Fruit fly (Drosophila melanogaster) Kc167 (cell line): Measurements from ENCODE around the gene CalpC.

Experiments used
- psq ChIP-seq: fragments of >200 bp; optimal IDR thresholded peaks from 2 replicates; lab custom pipeline; 2017; ENCODE audit warnings: missing external identifiers
- ttk ChIP-seq: sonication (Bioruptor generic); optimal IDR thresholded peaks from 2 replicates; lab custom pipeline; 2017; ENCODE audit warnings: missing external identifiers

DNA sequence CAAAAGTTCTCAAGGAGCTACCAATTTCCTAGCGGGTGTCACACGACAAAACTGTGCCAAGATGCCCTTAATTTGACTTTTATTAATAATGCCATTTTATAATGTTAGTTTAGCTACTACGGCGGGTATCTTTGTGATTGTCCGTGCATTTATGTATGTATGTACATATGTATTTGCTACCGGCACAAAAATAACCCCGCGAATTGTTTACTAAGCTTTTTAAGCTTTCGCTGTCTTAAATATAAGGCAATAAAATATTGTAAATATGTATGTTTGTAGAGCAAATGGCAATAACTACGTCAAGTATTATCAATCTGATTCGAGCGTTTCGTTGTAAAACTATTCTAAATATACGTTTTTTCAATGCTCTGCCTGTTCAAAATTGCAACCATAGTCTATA lies 16.6 kb upstream of the CalpC start:
- no peak for TF ChIP-seq psq
- TF ChIP-seq ttk (lab: Kevin White, UChicago): no peak
